Worm (Caenorhabditis elegans) whole organism, young adult: ENCODE data around the gene twk-45.
"Not testable (repeated sequence)": the region's sequence is repeated elsewhere in the genome, so short reads cannot be mapped to it uniquely, and the experiment has no call there.

Experiments
- B0336.3 ChIP-seq: fragments of 200-800 bp; sonication (Bioruptor generic); IDR thresholded peaks from 2 replicates; pipeline ENCODE4 v1.3.6; 2022; ENCODE audit warnings: missing genetic modification characterization, missing compliant biosample characterization
- D2030.7 ChIP-seq: fragments of 200-800 bp; sonication (Bioruptor generic); IDR thresholded peaks from 2 replicates; pipeline ENCODE4 v1.3.6; 2022; ENCODE audit warnings: missing genetic modification reagents, missing genetic modification characterization, missing compliant biosample characterization
- F57A8.1 ChIP-seq: fragments of 200-800 bp; sonication (Bioruptor generic); optimal IDR thresholded peaks from 2 replicates; lab custom pipeline; 2018; ENCODE audit warnings: mild to moderate bottlenecking, missing genetic modification characterization, moderate library complexity, missing compliant biosample characterization
- K11D2.4 ChIP-seq: fragments of 200-800 bp; sonication (Bioruptor generic); IDR thresholded peaks from 2 replicates; pipeline ENCODE4 v1.3.6; 2022; ENCODE audit warnings: missing genetic modification reagents, missing genetic modification characterization, missing compliant biosample characterization
- Y53G8AR.9 ChIP-seq: fragments of 200-800 bp; sonication (Bioruptor generic); conservative IDR thresholded peaks from 2 replicates; pipeline ENCODE4 v1.3.6; 2022; ENCODE audit warnings: missing genetic modification reagents, missing genetic modification characterization, missing compliant biosample characterization
- Y56A3A.18 ChIP-seq: fragments of 200-800 bp; sonication (Bioruptor generic); IDR thresholded peaks from 2 replicates; pipeline ENCODE4 v1.3.6; 2022; ENCODE audit warnings: missing genetic modification reagents, missing genetic modification characterization, missing compliant biosample characterization
- Y79H2A.3 ChIP-seq: fragments of 200-800 bp; sonication (Bioruptor generic); conservative IDR thresholded peaks from 2 replicates; pipeline ENCODE4 v1.3.6; 2022; ENCODE audit warnings: missing genetic modification reagents, missing genetic modification characterization, missing compliant biosample characterization
- aptf-2 ChIP-seq: fragments of 200-800 bp; sonication (Bioruptor generic); conservative IDR thresholded peaks from 2 replicates; pipeline ENCODE4 v1.3.6; 2022; ENCODE audit warnings: missing genetic modification reagents, missing genetic modification characterization, missing compliant biosample characterization
- atf-7 ChIP-seq: sonication (generic microtip); optimal IDR thresholded peaks from 2 replicates; lab custom pipeline; 2017; ENCODE audit warnings: mild to moderate bottlenecking, missing genetic modification characterization, missing compliant biosample characterization
- attf-5 ChIP-seq: fragments of 200-800 bp; sonication (Bioruptor generic); optimal IDR thresholded peaks from 2 replicates; lab custom pipeline; 2018; ENCODE audit warnings: mild to moderate bottlenecking, missing genetic modification characterization, missing compliant biosample characterization
- attf-6 ChIP-seq: fragments of 200-800 bp; sonication (Bioruptor generic); IDR thresholded peaks from 2 replicates; pipeline ENCODE4 v1.3.6; 2022; ENCODE audit warnings: missing genetic modification reagents, missing genetic modification characterization, missing compliant biosample characterization
- ccch-3 ChIP-seq: fragments of 200-800 bp; sonication (Bioruptor generic); optimal IDR thresholded peaks from 2 replicates; lab custom pipeline; 2018; ENCODE audit warnings: mild to moderate bottlenecking, missing genetic modification characterization, missing compliant biosample characterization
- cebp-1 ChIP-seq, 2 experiments: fragments of 200-800 bp in 1 of 2; sonication (Bioruptor generic) in 1 of 2; sonication (generic microtip) in 1 of 2; IDR thresholded peaks in 1 of 2; optimal IDR thresholded peaks in 1 of 2; 2 replicates each; pipeline versions ENCODE4 v1.3.6 to Lab custom; 2017 to 2022; ENCODE audit warnings: missing compliant biosample characterization in 2 of 2, missing genetic modification characterization in 2 of 2, mild to moderate bottlenecking in 1 of 2, missing genetic modification reagents in 1 of 2, moderate library complexity in 1 of 2
- ceh-58 ChIP-seq: fragments of 200-800 bp; sonication (Bioruptor generic); IDR thresholded peaks from 2 replicates; pipeline ENCODE4 v1.3.6; 2022; ENCODE audit warnings: missing genetic modification characterization, missing compliant biosample characterization
- dox-1 ChIP-seq: fragments of 200-800 bp; sonication (Bioruptor generic); IDR thresholded peaks from 2 replicates; pipeline ENCODE4 v1.3.6; 2022; ENCODE audit warnings: missing genetic modification reagents, missing genetic modification characterization, missing compliant biosample characterization
- efl-1 ChIP-seq: fragments of 150-350 bp; optimal IDR thresholded peaks from 2 replicates; lab custom pipeline; 2014; ENCODE audit warnings: missing biosample characterization, missing genetic modification reagents, missing genetic modification characterization
- egl-44 ChIP-seq: fragments of 200-800 bp; sonication (Bioruptor generic); IDR thresholded peaks from 2 replicates; pipeline ENCODE4 v1.3.6; 2022; ENCODE audit warnings: missing genetic modification reagents, missing genetic modification characterization, missing compliant biosample characterization
- egrh-3 ChIP-seq: fragments of 200-800 bp; sonication (Bioruptor generic); IDR thresholded peaks from 2 replicates; pipeline ENCODE4 v1.3.6; 2022; ENCODE audit warnings: missing genetic modification reagents, missing genetic modification characterization, missing compliant biosample characterization
- fkh-3 ChIP-seq: sonication (generic microtip); optimal IDR thresholded peaks from 2 replicates; lab custom pipeline; 2016; ENCODE audit warnings: mild to moderate bottlenecking, missing genetic modification characterization, missing compliant biosample characterization
- gei-17 ChIP-seq: fragments of 200-800 bp; sonication (Bioruptor generic); optimal IDR thresholded peaks from 2 replicates; lab custom pipeline; 2018; ENCODE audit warnings: mild to moderate bottlenecking, missing genetic modification characterization, missing compliant biosample characterization
- hmg-1.2 ChIP-seq: fragments of 200-800 bp; sonication (Bioruptor generic); IDR thresholded peaks from 2 replicates; pipeline ENCODE4 v1.3.6; 2022; ENCODE audit warnings: missing genetic modification reagents, missing genetic modification characterization, missing compliant biosample characterization
- lin-35 ChIP-seq, 3 experiments: fragments of 150-350 bp in 2 of 3; sonication (generic microtip) in 1 of 3; optimal IDR thresholded peaks; 2 replicates each; lab custom pipeline; 2014 to 2018; ENCODE audit warnings: missing biosample characterization in 3 of 3, missing genetic modification characterization in 3 of 3, missing genetic modification reagents in 3 of 3
- lin-40 ChIP-seq: sonication (generic microtip); optimal IDR thresholded peaks from 2 replicates; lab custom pipeline; 2016; ENCODE audit warnings: missing genetic modification characterization, mild to moderate bottlenecking, missing compliant biosample characterization, missing genotype, missing genetic modification reagents
- lin-54 ChIP-seq: fragments of 200-800 bp; sonication (Bioruptor generic); optimal IDR thresholded peaks from 2 replicates; lab custom pipeline; 2018; ENCODE audit warnings: mild to moderate bottlenecking, missing genetic modification characterization, missing compliant biosample characterization
- lsl-1 ChIP-seq: fragments of 200-800 bp; sonication (Bioruptor generic); optimal IDR thresholded peaks from 2 replicates; lab custom pipeline; 2018; ENCODE audit warnings: mild to moderate bottlenecking, missing genetic modification characterization, moderate library complexity, missing compliant biosample characterization
- madf-8 ChIP-seq: fragments of 200-800 bp; sonication (Bioruptor generic); conservative IDR thresholded peaks from 2 replicates; pipeline ENCODE4 v1.3.6; 2022; ENCODE audit warnings: missing genetic modification reagents, missing genetic modification characterization, missing compliant biosample characterization
- mcd-1 ChIP-seq: fragments of 200-800 bp; sonication (Bioruptor generic); IDR thresholded peaks from 2 replicates; pipeline ENCODE4 v1.3.6; 2022; ENCODE audit warnings: missing genetic modification reagents, missing genetic modification characterization, missing compliant biosample characterization
- nhr-179 ChIP-seq: sonication (generic microtip); optimal IDR thresholded peaks from 2 replicates; lab custom pipeline; 2016; ENCODE audit warnings: mild to moderate bottlenecking, missing genetic modification characterization, missing compliant biosample characterization
- nhr-27 ChIP-seq: fragments of 200-800 bp; sonication (Bioruptor generic); optimal IDR thresholded peaks from 2 replicates; lab custom pipeline; 2018; ENCODE audit warnings: mild to moderate bottlenecking, missing genetic modification characterization, moderate library complexity, missing compliant biosample characterization
- nhr-80 ChIP-seq: sonication (generic microtip); optimal IDR thresholded peaks from 2 replicates; lab custom pipeline; 2016; ENCODE audit warnings: missing genetic modification characterization, missing compliant biosample characterization
- pbrm-1 ChIP-seq: fragments of 200-800 bp; sonication (Bioruptor generic); IDR thresholded peaks from 2 replicates; pipeline ENCODE4 v1.3.6; 2022; ENCODE audit warnings: missing genetic modification reagents, missing genetic modification characterization, missing compliant biosample characterization
- pha-4 ChIP-seq: fragments of 150-350 bp; sonication (generic microtip); optimal IDR thresholded peaks from 2 replicates; lab custom pipeline; 2014; ENCODE audit warnings: missing biosample characterization, missing genetic modification reagents, missing genetic modification characterization
- repo-1 ChIP-seq: sonication (generic microtip); optimal IDR thresholded peaks from 2 replicates; lab custom pipeline; 2017; ENCODE audit warnings: mild to moderate bottlenecking, missing genetic modification characterization, missing compliant biosample characterization
- snpc-1.1 ChIP-seq: sonication (generic microtip); optimal IDR thresholded peaks from 2 replicates; lab custom pipeline; 2017; ENCODE audit warnings: missing genetic modification characterization, mild to moderate bottlenecking, missing compliant biosample characterization, antibody characterized with exemption, moderate library complexity, missing genotype, missing genetic modification reagents; ENCODE audit not compliant: insufficient read depth
- snpc-4 ChIP-seq, 5 experiments: fragments of 150-350 bp in 1 of 5; sonication (generic microtip) in 4 of 5; optimal IDR thresholded peaks; 2 replicates each; lab custom pipeline; 2014 to 2018; ENCODE audit warnings: missing genetic modification characterization in 5 of 5, missing biosample characterization in 3 of 5, antibody characterized with exemption in 2 of 5, mild to moderate bottlenecking in 2 of 5, missing compliant biosample characterization in 2 of 5, missing genotype in 2 of 5, moderate library complexity in 2 of 5, missing genetic modification reagents in 1 of 5
- tbx-9 ChIP-seq: sonication (generic microtip); optimal IDR thresholded peaks from 2 replicates; lab custom pipeline; 2016; ENCODE audit warnings: borderline replicate concordance, missing genetic modification characterization, inconsistent platforms, missing compliant biosample characterization
- unc-130 ChIP-seq: sonication (generic microtip); optimal IDR thresholded peaks from 2 replicates; lab custom pipeline; 2016; ENCODE audit warnings: missing genetic modification reagents, missing genetic modification characterization, missing compliant biosample characterization
- unc-62 ChIP-seq: fragments of 150-350 bp; optimal IDR thresholded peaks from 2 replicates; lab custom pipeline; 2014; ENCODE audit warnings: missing biosample characterization, missing genetic modification reagents, missing genetic modification characterization
- xnd-1 ChIP-seq: sonication (generic microtip); optimal IDR thresholded peaks from 2 replicates; lab custom pipeline; 2016; ENCODE audit warnings: missing genotype, missing genetic modification reagents, missing genetic modification characterization, missing compliant biosample characterization
- ztf-26 ChIP-seq: sonication (generic microtip); optimal IDR thresholded peaks from 2 replicates; lab custom pipeline; 2017; ENCODE audit warnings: missing genetic modification characterization, missing compliant biosample characterization
- ztf-6 ChIP-seq: fragments of 200-800 bp; sonication (Bioruptor generic); IDR thresholded peaks from 2 replicates; pipeline ENCODE4 v1.3.6; 2022; ENCODE audit warnings: missing genetic modification reagents, missing genetic modification characterization, missing compliant biosample characterization

The twk-45 gene

ce11 chrIII:2804461-2804860 is 2.8 kb upstream of the twk-45 start:
- TF ChIP-seq mcd-1 (GFP tag; lab: Robert Waterston, UW) (peak; percentile 65), nhr-27 (tag; lab: Kevin White, UChicago) (no peak), cebp-1 (GFP tag; IDR thresholded peaks at IDR 0.05; lab: Robert Waterston, UW) (no peak), cebp-1 (tag; optimal IDR thresholded peaks at IDR 0.05; lab: Kevin White, UChicago) (peak; percentile 5), hmg-1.2 (GFP tag; lab: Robert Waterston, UW) (peak; percentile 75), F57A8.1 (no peak), nhr-80 (tag; lab: Kevin White, UChicago) (peak; percentile 50), repo-1 (tag; lab: Kevin White, UChicago) (no peak), egrh-3 (no peak), lin-54 (GFP tag; lab: Kevin White, UChicago) (peak; percentile 44), pha-4 (tag; lab: Kevin White, UChicago) (peak; percentile 84), attf-5 (GFP tag; lab: Kevin White, UChicago) (peak; percentile 23), lin-35 (GFP tag; optimal IDR thresholded peaks at IDR 0.05; lab: Kevin White, UChicago) (peak in 1 of 3 experiments; percentile 35), pbrm-1 (GFP tag; lab: Robert Waterston, UW) (no peak)
- TF ChIP-seq, all 124 proteins: peak for 8

ce11 chrIII:2800743-2801142 is 957 bp downstream of the twk-45 start:
- TF ChIP-seq efl-1 (GFP tag; lab: Kevin White, UChicago) (no peak), attf-6 (GFP tag; lab: Robert Waterston, UW) (no peak), atf-7 (tag; lab: Kevin White, UChicago) (no peak), lsl-1 (no peak), Y79H2A.3 (no peak), egrh-3 (no peak), unc-62 (no peak), ccch-3 (GFP tag; lab: Kevin White, UChicago) (no peak), K11D2.4 (GFP tag; lab: Robert Waterston, UW) (no peak), ztf-6 (GFP tag; lab: Robert Waterston, UW) (no peak), xnd-1 (tag; lab: Kevin White, UChicago) (no peak), fkh-3 (tag; lab: Kevin White, UChicago) (no peak), egl-44 (GFP tag; lab: Robert Waterston, UW) (no peak), gei-17 (GFP tag; lab: Kevin White, UChicago) (no peak), unc-130 (GFP tag; lab: Kevin White, UChicago) (no peak), tbx-9 (tag; lab: Kevin White, UChicago) (no peak), cebp-1 (GFP tag; IDR thresholded peaks at IDR 0.05; lab: Robert Waterston, UW) (no peak), cebp-1 (tag; optimal IDR thresholded peaks at IDR 0.05; lab: Kevin White, UChicago) (no peak), madf-8 (GFP tag; lab: Robert Waterston, UW) (no peak)

- not testable (repeated sequence) for TF ChIP-seq snpc-4 (GFP tag; optimal IDR thresholded peaks at IDR 0.05; lab: Kevin White, UChicago)
- TF ChIP-seq snpc-4 (tag; optimal IDR thresholded peaks at IDR 0.05; lab: Kevin White, UChicago): peak in 1 of 4 experiments; percentile 78
These were observed 4.2 kb downstream of the twk-45 start for ce11 chrIII:2797463-2797862.

- 0 out of 2 replicates have a peak, but pooled peaks have one; percentile 75 for TF ChIP-seq ceh-58 (GFP tag; lab: Robert Waterston, UW)
- no peak for TF ChIP-seq attf-5 (GFP tag; lab: Kevin White, UChicago)
- TF ChIP-seq dox-1 (GFP tag; lab: Robert Waterston, UW): peak; percentile 70
- peak; percentile 57 for TF ChIP-seq D2030.7 (GFP tag; lab: Robert Waterston, UW)
- TF ChIP-seq lin-40: no peak
- TF ChIP-seq aptf-2 (GFP tag; lab: Robert Waterston, UW): 0 out of 2 replicates have a peak, but pooled peaks have one; percentile 53
- TF ChIP-seq Y56A3A.18 (GFP tag; lab: Robert Waterston, UW): 0 out of 2 replicates have a peak, but pooled peaks have one; percentile 25
- TF ChIP-seq snpc-1.1 (tag; lab: Kevin White, UChicago): peak; percentile 61
- peak; percentile 40; the same call in 1 of the 2 replicates for TF ChIP-seq B0336.3
- TF ChIP-seq hmg-1.2 (GFP tag; lab: Robert Waterston, UW): peak; percentile 76
- TF ChIP-seq snpc-4 (GFP tag; optimal IDR thresholded peaks at IDR 0.05; lab: Kevin White, UChicago): peak; percentile 73
- peak in 3 of 4 experiments; percentile 54 to 91 (median 90) for TF ChIP-seq snpc-4 (tag; optimal IDR thresholded peaks at IDR 0.05; lab: Kevin White, UChicago)
- no peak for TF ChIP-seq Y53G8AR.9 (GFP tag; lab: Robert Waterston, UW)
- no peak for TF ChIP-seq ztf-26 (tag; lab: Kevin White, UChicago)
- TF ChIP-seq nhr-179 (tag; lab: Kevin White, UChicago): no peak
These were observed 6.2 kb downstream of the twk-45 start for ce11 chrIII:2795442-2796023.
